Worm (Caenorhabditis elegans) whole organism, early embryonic: Measurements from ENCODE around the gene clec-227.

Source experiments
- B0310.2 ChIP-seq: sonication (generic microtip); optimal IDR thresholded peaks from 2 replicates; lab custom pipeline; 2016; ENCODE audit warnings: mild to moderate bottlenecking, missing genetic modification characterization, missing compliant biosample characterization
- F13C5.2 ChIP-seq: sonication (generic microtip); optimal IDR thresholded peaks from 2 replicates; lab custom pipeline; 2017; ENCODE audit warnings: mild to moderate bottlenecking, missing genetic modification characterization, inconsistent platforms, missing compliant biosample characterization
- scrt-1 ChIP-seq: fragments of 200-800 bp; sonication (Bioruptor generic); IDR thresholded peaks from 2 replicates; pipeline ENCODE4 v1.3.6; 2022; ENCODE audit warnings: missing genetic modification characterization, missing compliant biosample characterization
- tra-4 ChIP-seq: sonication (generic microtip); optimal IDR thresholded peaks from 2 replicates; lab custom pipeline; 2017; ENCODE audit warnings: missing genetic modification characterization, missing compliant biosample characterization

DNA sequence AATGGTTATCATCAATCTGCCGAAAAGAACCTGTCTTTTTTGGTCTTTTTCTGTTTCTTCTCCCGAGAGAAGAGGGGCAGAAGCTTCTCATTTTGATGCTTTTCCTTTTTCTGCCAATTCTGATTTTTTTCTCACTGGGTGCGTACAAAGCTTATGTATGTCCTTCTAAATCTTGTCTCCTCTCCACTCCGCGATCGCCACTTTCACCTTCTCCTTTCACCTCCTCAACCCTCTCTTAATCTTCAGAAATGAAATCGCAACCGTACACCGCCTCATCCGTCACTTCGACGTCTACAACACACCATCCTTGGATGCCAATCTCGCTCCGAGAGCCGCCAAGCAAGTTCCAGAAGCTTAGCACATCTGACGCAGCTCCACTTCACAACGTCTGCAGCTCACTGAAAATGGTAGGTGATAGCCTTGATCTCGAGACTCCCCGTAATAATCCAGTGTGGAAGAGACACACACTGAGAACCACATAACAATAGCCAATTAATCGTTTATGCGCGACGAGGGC, 35.7 kb downstream of the clec-227 start, which contains the start of gene R02D5.1:
- no peak for TF ChIP-seq F13C5.2 (tag; lab: Kevin White, UChicago)
- no peak for TF ChIP-seq tra-4 (tag; lab: Kevin White, UChicago)
- TF ChIP-seq B0310.2 (tag; lab: Kevin White, UChicago) = no peak
- TF ChIP-seq scrt-1 (GFP tag; lab: Robert Waterston, UW) = no peak
